Worm (Caenorhabditis elegans) whole organism, L3 larva: ENCODE data around the gene B0252.11.
A peak's percentile ranks its signal among the peaks of the same experiment; 100 is the strongest.

ENCODE experiments used
- ama-1 ChIP-seq: fragments of 150-350 bp; optimal IDR thresholded peaks from 2 replicates; lab custom pipeline; 2018
- ceh-82 ChIP-seq: fragments of 150-350 bp; optimal IDR thresholded peaks from 2 replicates; lab custom pipeline; 2014; ENCODE audit warnings: missing biosample characterization, missing genetic modification characterization
- ceh-9 ChIP-seq: sonication (generic microtip); optimal IDR thresholded peaks from 2 replicates; lab custom pipeline; 2018; ENCODE audit warnings: missing biosample characterization, missing genetic modification characterization
- egl-5 ChIP-seq: fragments of 150-350 bp; optimal IDR thresholded peaks from 2 replicates; lab custom pipeline; 2017; ENCODE audit warnings: missing biosample characterization, missing genetic modification reagents, missing genetic modification characterization, inconsistent platforms
- elt-1 ChIP-seq: fragments of 150-350 bp; optimal IDR thresholded peaks from 2 replicates; lab custom pipeline; 2014; ENCODE audit warnings: missing biosample characterization, missing genetic modification characterization
- elt-2 ChIP-seq: sonication (generic microtip); optimal IDR thresholded peaks from 2 replicates; lab custom pipeline; 2016; ENCODE audit warnings: missing genetic modification reagents, mild to moderate bottlenecking, missing genetic modification characterization, missing compliant biosample characterization
- elt-3 ChIP-seq, 3 experiments: fragments of 150-350 bp in 1 of 3; sonication (generic microtip) in 2 of 3; optimal IDR thresholded peaks; 2 replicates in 2 of 3; 4 replicates in 1 of 3; lab custom pipeline; 2014 to 2017; ENCODE audit warnings: missing biosample characterization in 3 of 3, missing genetic modification characterization in 3 of 3
- eor-1 ChIP-seq, 2 experiments: fragments of 150-350 bp; optimal IDR thresholded peaks; 2 replicates each; lab custom pipeline; 2014 to 2018; ENCODE audit warnings: missing biosample characterization in 2 of 2, missing genetic modification characterization in 2 of 2
- fos-1 ChIP-seq: fragments of 150-350 bp; optimal IDR thresholded peaks from 2 replicates; lab custom pipeline; 2014; ENCODE audit warnings: missing biosample characterization, missing genetic modification characterization
- hmg-11 ChIP-seq: sonication (generic microtip); optimal IDR thresholded peaks from 2 replicates; lab custom pipeline; 2016; ENCODE audit warnings: missing genetic modification characterization, missing compliant biosample characterization
- jun-1 ChIP-seq: fragments of 150-350 bp; optimal IDR thresholded peaks from 2 replicates; lab custom pipeline; 2014; ENCODE audit warnings: missing biosample characterization, missing genetic modification reagents, missing genetic modification characterization
- lin-15B ChIP-seq: fragments of 150-350 bp; optimal IDR thresholded peaks from 2 replicates; lab custom pipeline; 2014; ENCODE audit warnings: missing biosample characterization, missing genetic modification characterization
- lin-39 ChIP-seq: fragments of 150-350 bp; optimal IDR thresholded peaks from 2 replicates; lab custom pipeline; 2018; ENCODE audit warnings: missing biosample characterization, missing genetic modification reagents, missing genetic modification characterization
- lsy-12 ChIP-seq: sonication (generic microtip); optimal IDR thresholded peaks from 2 replicates; lab custom pipeline; 2016; ENCODE audit warnings: mild to moderate bottlenecking, missing genetic modification characterization, missing compliant biosample characterization
- mdl-1 ChIP-seq: fragments of 150-350 bp; optimal IDR thresholded peaks from 2 replicates; lab custom pipeline; 2014; ENCODE audit warnings: missing biosample characterization, missing genetic modification characterization
- mml-1 ChIP-seq: fragments of 150-350 bp; sonication (generic microtip); optimal IDR thresholded peaks from 3 replicates; lab custom pipeline; 2014; ENCODE audit warnings: missing biosample characterization, missing genetic modification characterization
- nfya-1 ChIP-seq: sonication (generic microtip); optimal IDR thresholded peaks from 2 replicates; lab custom pipeline; 2017; ENCODE audit warnings: missing genetic modification characterization, mild to moderate bottlenecking, missing compliant biosample characterization, antibody characterized with exemption, moderate library complexity; ENCODE audit not compliant: insufficient read depth
- nhr-11 ChIP-seq: fragments of 150-350 bp; optimal IDR thresholded peaks from 2 replicates; lab custom pipeline; 2014; ENCODE audit warnings: missing biosample characterization, missing genetic modification characterization
- nhr-237 ChIP-seq: fragments of 150-350 bp; optimal IDR thresholded peaks from 2 replicates; lab custom pipeline; 2014; ENCODE audit warnings: missing biosample characterization, missing genetic modification characterization
- nhr-25 ChIP-seq: sonication (generic microtip); optimal IDR thresholded peaks from 2 replicates; lab custom pipeline; 2017; ENCODE audit warnings: missing biosample characterization, missing genetic modification characterization
- nhr-43 ChIP-seq: sonication (generic microtip); optimal IDR thresholded peaks from 2 replicates; lab custom pipeline; 2016; ENCODE audit warnings: mild to moderate bottlenecking, missing genetic modification characterization, missing compliant biosample characterization; ENCODE audit not compliant: poor library complexity, severe bottlenecking
- nhr-67 ChIP-seq: fragments of 150-350 bp; optimal IDR thresholded peaks from 2 replicates; lab custom pipeline; 2014; ENCODE audit warnings: missing biosample characterization, missing genetic modification characterization
- nhr-76 ChIP-seq: fragments of 150-350 bp; sonication (generic microtip); optimal IDR thresholded peaks from 5 replicates; lab custom pipeline; 2014; ENCODE audit warnings: missing biosample characterization, missing genetic modification characterization
- nhr-77 ChIP-seq: fragments of 150-350 bp; optimal IDR thresholded peaks from 2 replicates; lab custom pipeline; 2014; ENCODE audit warnings: missing biosample characterization, missing genetic modification characterization
- pha-4 ChIP-seq: fragments of 150-350 bp; optimal IDR thresholded peaks from 2 replicates; lab custom pipeline; 2014; ENCODE audit warnings: missing biosample characterization, missing genetic modification reagents, missing genetic modification characterization
- pqm-1 ChIP-seq: fragments of 150-350 bp; optimal IDR thresholded peaks from 2 replicates; lab custom pipeline; 2017; ENCODE audit warnings: missing biosample characterization, missing genetic modification characterization, inconsistent platforms
- skn-1 ChIP-seq: fragments of 150-350 bp; optimal IDR thresholded peaks from 2 replicates; lab custom pipeline; 2014; ENCODE audit warnings: missing biosample characterization, missing genetic modification characterization
- snpc-4 ChIP-seq: fragments of 150-350 bp; optimal IDR thresholded peaks from 2 replicates; lab custom pipeline; 2014; ENCODE audit warnings: missing biosample characterization, missing genetic modification characterization
- tbx-2 ChIP-seq: sonication (generic microtip); optimal IDR thresholded peaks from 2 replicates; lab custom pipeline; 2016; ENCODE audit warnings: mild to moderate bottlenecking, missing genetic modification characterization, missing compliant biosample characterization
- zag-1 ChIP-seq: fragments of 150-350 bp; optimal IDR thresholded peaks from 2 replicates; lab custom pipeline; 2014; ENCODE audit warnings: missing biosample characterization, missing genetic modification characterization
- ztf-11 ChIP-seq: fragments of 150-350 bp; optimal IDR thresholded peaks from 2 replicates; lab custom pipeline; 2014; ENCODE audit warnings: missing biosample characterization, missing genetic modification characterization

The B0252.11 gene

DNA sequence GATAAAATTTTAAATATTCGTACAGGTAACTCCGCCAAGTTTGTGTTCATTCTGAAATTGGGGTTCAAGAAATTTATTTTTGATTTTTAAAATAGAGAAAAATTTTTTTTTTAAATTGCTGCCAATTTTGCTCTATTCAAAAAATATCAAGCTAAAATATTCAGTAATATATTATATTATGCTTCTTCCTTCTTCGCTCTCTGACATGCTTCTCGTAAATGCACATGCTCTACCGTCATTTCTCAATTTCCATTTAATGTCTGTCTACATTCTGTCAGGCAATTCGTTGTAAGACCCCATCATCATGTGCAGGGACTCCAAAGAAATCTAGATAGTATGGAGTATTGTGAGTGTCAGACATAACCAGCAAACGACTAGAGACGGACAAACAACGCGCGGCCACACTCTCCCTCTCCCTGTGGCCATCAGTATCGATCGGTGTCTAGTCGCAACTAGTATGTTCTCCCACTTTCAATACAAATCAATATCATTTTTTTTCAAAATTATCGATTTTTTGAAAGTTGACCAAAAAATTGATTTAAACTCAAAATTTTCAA lies 33.7 kb upstream of the B0252.11 start, which contains the start of the genes malt-1 and ceh-38 (continued):
- no peak for TF ChIP-seq ceh-9
- TF ChIP-seq lin-39 (tag; lab: Kevin White, UChicago), result peak; percentile 99
- peak; percentile 92 for TF ChIP-seq lin-15B (tag; lab: Kevin White, UChicago)
- TF ChIP-seq eor-1 (tag; optimal IDR thresholded peaks at IDR 0.05; lab: Kevin White, UChicago), result no peak
- TF ChIP-seq mml-1 (tag; lab: Kevin White, UChicago), result no peak
- TF ChIP-seq tbx-2, result peak; percentile 86
- peak; percentile 96 for TF ChIP-seq snpc-4 (tag; lab: Kevin White, UChicago)
- no peak for TF ChIP-seq ztf-11 (tag; lab: Kevin White, UChicago)
- TF ChIP-seq mdl-1 (tag; lab: Kevin White, UChicago), result peak; percentile 86
- peak; percentile 84 for TF ChIP-seq ceh-82 (tag; lab: Kevin White, UChicago)
- no peak for TF ChIP-seq nhr-237 (tag; lab: Kevin White, UChicago)
- TF ChIP-seq nhr-77, result no peak
- TF ChIP-seq nhr-76 (tag; lab: Kevin White, UChicago), result no peak
- peak; percentile 99 for TF ChIP-seq egl-5
- no peak for TF ChIP-seq nhr-67 (tag; lab: Kevin White, UChicago)
- TF ChIP-seq nfya-1 (tag; lab: Kevin White, UChicago), result peak; percentile 98

DNA sequence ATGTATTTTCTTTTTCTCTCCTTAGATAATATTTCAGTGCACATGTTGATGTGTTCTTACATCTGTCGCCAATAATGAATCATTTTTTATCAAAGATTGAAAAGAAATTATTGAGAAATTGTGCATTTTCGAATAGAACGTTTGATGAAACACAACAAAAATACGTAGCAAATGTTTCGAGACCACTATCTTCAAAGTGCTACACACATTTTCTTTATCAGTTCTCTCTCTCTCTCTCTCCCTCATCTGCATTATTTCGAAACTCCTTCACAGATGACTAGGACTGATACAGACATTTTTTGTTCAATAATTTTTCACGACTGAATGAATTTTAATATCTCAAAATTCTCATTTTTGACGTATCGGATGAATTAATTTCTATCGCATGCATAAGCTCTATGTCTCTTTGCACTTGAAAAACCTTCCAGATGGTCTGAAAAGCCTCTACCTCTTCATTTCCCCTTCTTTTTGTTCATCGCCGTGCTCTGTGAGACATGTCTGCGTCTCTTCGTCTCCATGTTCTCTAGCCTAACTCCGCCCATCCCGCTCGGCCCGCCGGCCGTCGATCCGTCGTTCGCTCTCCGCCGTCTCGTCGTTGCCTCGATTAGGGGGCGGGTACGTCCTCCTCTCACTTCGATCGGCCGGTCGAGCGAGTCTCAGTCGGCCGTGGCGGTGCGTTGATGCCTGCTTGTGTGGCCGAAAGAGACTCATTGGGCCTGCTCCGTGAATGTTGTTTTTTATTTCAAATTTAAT lies 25.9 kb upstream of the B0252.11 start:
- TF ChIP-seq nhr-25 (tag; lab: Kevin White, UChicago) (no peak), lin-39 (tag; lab: Kevin White, UChicago) (peak; percentile 92), hmg-11 (peak; percentile 49), elt-2 (peak; percentile 70), pqm-1 (tag; lab: Kevin White, UChicago) (peak; percentile 11), nfya-1 (tag; lab: Kevin White, UChicago) (peak; percentile 57), elt-3 (tag; optimal IDR thresholded peaks at IDR 0.05; lab: Kevin White, UChicago) (no peak)

DNA sequence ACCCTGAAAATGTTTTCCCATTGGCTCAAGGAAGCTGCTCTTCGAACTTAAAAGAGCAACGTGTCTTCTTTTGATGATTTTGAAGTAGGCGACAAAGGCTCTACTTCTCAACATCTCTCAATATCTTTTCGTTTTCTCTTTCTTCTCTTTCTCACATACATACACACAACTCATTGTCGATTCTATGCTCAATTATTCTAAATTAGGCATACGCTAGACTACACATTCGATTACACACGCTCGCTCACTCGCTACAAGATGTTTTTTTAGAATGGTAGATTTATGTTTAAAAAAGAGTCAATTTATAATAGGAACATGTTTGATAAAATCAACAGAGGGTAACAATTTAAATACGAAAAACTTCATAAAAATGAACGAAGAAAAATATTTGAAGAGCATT lies 23.9 kb upstream of the B0252.11 start:
- TF ChIP-seq pha-4 (tag; lab: Kevin White, UChicago) (no peak), zag-1 (tag; lab: Kevin White, UChicago) (no peak), elt-1 (tag; lab: Kevin White, UChicago) (no peak), nhr-11 (peak; percentile 22)

DNA sequence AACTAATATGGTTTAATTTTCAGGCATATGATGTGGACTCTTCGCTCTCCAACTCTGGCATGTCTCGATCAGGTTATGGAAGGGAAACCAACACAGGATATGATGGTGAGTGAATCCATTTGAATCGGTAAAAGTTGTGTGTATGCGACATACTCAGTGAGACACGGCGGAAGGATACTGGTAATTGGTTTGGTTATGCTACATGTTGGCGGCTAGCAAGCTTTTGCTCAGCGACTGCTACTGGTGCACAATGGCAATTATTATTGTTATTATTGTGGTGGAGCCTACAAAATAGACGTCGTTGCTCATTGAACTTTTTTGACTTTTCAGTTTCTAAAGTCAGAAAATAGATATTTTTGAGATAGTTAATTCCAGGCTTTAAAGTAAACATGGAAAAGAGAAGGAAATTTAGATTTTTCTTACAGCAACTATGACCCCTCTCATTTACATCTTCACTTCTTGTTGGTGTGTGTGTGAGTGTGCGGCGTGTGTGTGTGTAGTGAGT lies 23.2 kb upstream of the B0252.11 start:
- TF ChIP-seq nhr-11 (peak; percentile 44), mdl-1 (tag; lab: Kevin White, UChicago) (no peak), ztf-11 (tag; lab: Kevin White, UChicago) (no peak), fos-1 (tag; lab: Kevin White, UChicago) (no peak), mml-1 (tag; lab: Kevin White, UChicago) (no peak), hmg-11 (no peak), ceh-9 (no peak), ceh-82 (tag; lab: Kevin White, UChicago) (no peak), egl-5 (peak; percentile 42), nfya-1 (tag; lab: Kevin White, UChicago) (no peak), lsy-12 (no peak)

DNA sequence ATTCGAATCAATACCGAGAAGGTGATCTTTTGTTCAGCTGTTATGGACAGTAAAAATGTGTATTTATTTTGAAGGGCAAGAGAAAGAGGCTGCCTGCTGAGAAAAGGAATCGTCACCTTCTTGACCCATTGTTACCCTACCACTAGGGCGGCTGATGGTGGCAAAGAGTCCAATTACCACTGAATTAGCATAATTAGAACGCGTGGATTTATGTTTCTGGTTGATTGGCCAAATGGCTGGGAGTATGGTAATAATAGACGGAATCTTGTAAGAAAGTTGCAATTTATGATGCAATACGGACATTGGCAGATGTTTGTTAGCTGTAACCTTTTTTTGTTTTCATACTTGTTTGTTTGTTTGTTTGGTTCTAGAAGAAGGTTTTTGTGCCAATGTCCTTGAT lies 22.3 kb upstream of the B0252.11 start:
- TF ChIP-seq ztf-11 (tag; lab: Kevin White, UChicago), result no peak
- TF ChIP-seq nhr-43 (tag; lab: Kevin White, UChicago), result no peak
- no peak for TF ChIP-seq hmg-11
- no peak for TF ChIP-seq zag-1 (tag; lab: Kevin White, UChicago)
- no peak for TF ChIP-seq elt-3 (tag; optimal IDR thresholded peaks at IDR 0.05; lab: Kevin White, UChicago)
- TF ChIP-seq eor-1 (tag; optimal IDR thresholded peaks at IDR 0.05; lab: Kevin White, UChicago), result no peak
- no peak for TF ChIP-seq ama-1 (lab: Kevin White, UChicago)
- no peak for TF ChIP-seq mml-1 (tag; lab: Kevin White, UChicago)
- TF ChIP-seq jun-1 (tag; lab: Kevin White, UChicago), result no peak
- no peak for TF ChIP-seq skn-1
